Worm (Caenorhabditis elegans): ENCODE results near the gene C46C2.5.

DNA sequence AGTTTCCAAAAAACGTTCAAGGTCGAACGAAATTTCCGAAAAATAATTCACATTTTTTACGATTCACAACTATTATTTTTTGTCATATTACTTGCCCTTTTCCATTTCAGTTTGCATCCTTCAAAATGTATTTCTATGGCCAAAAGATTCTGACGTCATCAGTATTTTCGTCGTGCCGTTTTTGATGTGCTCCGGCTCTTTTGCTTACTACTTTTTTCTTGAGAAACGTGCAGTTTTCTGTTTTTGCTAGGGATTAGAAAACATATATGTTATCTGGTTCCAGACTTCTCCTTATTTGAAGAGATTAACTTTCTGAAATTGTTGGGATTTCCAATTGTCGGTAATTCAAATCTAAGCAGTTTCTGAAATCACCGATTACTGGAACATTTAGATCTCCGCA, 23.4 kb upstream of the C46C2.5 start:
- no peak for TF ChIP-seq nhr-12 (tag; optimal IDR thresholded peaks at IDR 0.05)
- TF ChIP-seq elt-3 (tag; optimal IDR thresholded peaks at IDR 0.05): no peak
- TF ChIP-seq lin-13 (GFP tag; optimal IDR thresholded peaks at IDR 0.05): no peak
- no peak for TF ChIP-seq F13H6.1 (tag; optimal IDR thresholded peaks at IDR 0.05)
- no peak for TF ChIP-seq unc-62 (GFP tag; optimal IDR thresholded peaks at IDR 0.05)
- TF ChIP-seq nhr-23 (tag; optimal IDR thresholded peaks at IDR 0.05): no peak
- TF ChIP-seq C34F6.9 (tag; optimal IDR thresholded peaks at IDR 0.05): no peak
- no peak for TF ChIP-seq aly-2 (tag; optimal IDR thresholded peaks at IDR 0.05)
- no peak for TF ChIP-seq ztf-1 (GFP tag; conservative IDR thresholded peaks at IDR 0.05)
- TF ChIP-seq nhr-25 (tag; optimal IDR thresholded peaks at IDR 0.05): no peak
